Worm (Caenorhabditis elegans) whole organism, young adult: ENCODE measurements around the gene C26B9.5.

Experiments
- B0019.2 ChIP-seq: fragments of 200-800 bp; sonication (Bioruptor generic); conservative IDR thresholded peaks from 2 replicates; pipeline ENCODE4 v1.3.6; 2022; ENCODE audit warnings: missing genetic modification reagents, missing genetic modification characterization, missing compliant biosample characterization
- B0035.1 ChIP-seq: sonication (generic microtip); optimal IDR thresholded peaks from 2 replicates; lab custom pipeline; 2016; ENCODE audit warnings: missing genetic modification characterization, mild to moderate bottlenecking, missing compliant biosample characterization, missing genotype, missing genetic modification reagents
- C17E4.6 ChIP-seq: fragments of 200-800 bp; sonication (Bioruptor generic); IDR thresholded peaks from 2 replicates; pipeline ENCODE4 v1.3.6; 2022; ENCODE audit warnings: missing genetic modification reagents, missing genetic modification characterization, missing compliant biosample characterization
- D2030.7 ChIP-seq: fragments of 200-800 bp; sonication (Bioruptor generic); IDR thresholded peaks from 2 replicates; pipeline ENCODE4 v1.3.6; 2022; ENCODE audit warnings: missing genetic modification reagents, missing genetic modification characterization, missing compliant biosample characterization
- K11D2.4 ChIP-seq: fragments of 200-800 bp; sonication (Bioruptor generic); IDR thresholded peaks from 2 replicates; pipeline ENCODE4 v1.3.6; 2022; ENCODE audit warnings: missing genetic modification reagents, missing genetic modification characterization, missing compliant biosample characterization
- T07F8.4 ChIP-seq: sonication (generic microtip); optimal IDR thresholded peaks from 2 replicates; lab custom pipeline; 2016; ENCODE audit warnings: mild to moderate bottlenecking, missing genetic modification characterization, moderate library complexity, missing compliant biosample characterization
- Y56A3A.18 ChIP-seq: fragments of 200-800 bp; sonication (Bioruptor generic); IDR thresholded peaks from 2 replicates; pipeline ENCODE4 v1.3.6; 2022; ENCODE audit warnings: missing genetic modification reagents, missing genetic modification characterization, missing compliant biosample characterization
- ZK185.1 ChIP-seq: sonication (generic microtip); optimal IDR thresholded peaks from 2 replicates; lab custom pipeline; 2016; ENCODE audit warnings: mild to moderate bottlenecking, missing genetic modification characterization, missing compliant biosample characterization; ENCODE audit not compliant: poor library complexity, severe bottlenecking
- akir-1 ChIP-seq: fragments of 200-800 bp; sonication (Bioruptor generic); optimal IDR thresholded peaks from 2 replicates; lab custom pipeline; 2018; ENCODE audit warnings: mild to moderate bottlenecking, missing genetic modification characterization, moderate library complexity, missing compliant biosample characterization
- ama-1 ChIP-seq, 3 experiments: fragments of 150-350 bp in 1 of 3; sonication (generic microtip) in 2 of 3; optimal IDR thresholded peaks; 2 replicates each; lab custom pipeline; 2014 to 2018; ENCODE audit warnings: missing biosample characterization in 2 of 3, missing genetic modification characterization in 2 of 3, missing genetic modification reagents in 2 of 3
- aptf-3 ChIP-seq: fragments of 200-800 bp; sonication (Bioruptor generic); IDR thresholded peaks from 2 replicates; pipeline ENCODE4 v1.3.6; 2022; ENCODE audit warnings: missing genetic modification characterization, missing compliant biosample characterization
- attf-5 ChIP-seq: fragments of 200-800 bp; sonication (Bioruptor generic); optimal IDR thresholded peaks from 2 replicates; lab custom pipeline; 2018; ENCODE audit warnings: mild to moderate bottlenecking, missing genetic modification characterization, missing compliant biosample characterization
- ceh-100 ChIP-seq: fragments of 200-800 bp; sonication (Bioruptor generic); IDR thresholded peaks from 2 replicates; pipeline ENCODE4 v1.3.6; 2022; ENCODE audit warnings: missing genetic modification reagents, missing genetic modification characterization, missing compliant biosample characterization
- ceh-27 ChIP-seq: fragments of 200-800 bp; sonication (Bioruptor generic); optimal IDR thresholded peaks from 2 replicates; lab custom pipeline; 2018; ENCODE audit warnings: mild to moderate bottlenecking, missing genetic modification characterization, moderate library complexity, missing compliant biosample characterization
- ceh-79 ChIP-seq: sonication (generic microtip); optimal IDR thresholded peaks from 2 replicates; lab custom pipeline; 2017; ENCODE audit warnings: mild to moderate bottlenecking, missing genetic modification characterization, missing compliant biosample characterization
- ceh-91 ChIP-seq: fragments of 200-800 bp; sonication (Bioruptor generic); IDR thresholded peaks from 2 replicates; pipeline ENCODE4 v1.3.6; 2022; ENCODE audit warnings: missing genetic modification reagents, missing genetic modification characterization, missing compliant biosample characterization
- die-1 ChIP-seq: sonication (generic microtip); optimal IDR thresholded peaks from 2 replicates; lab custom pipeline; 2016; ENCODE audit warnings: missing genotype, mild to moderate bottlenecking, missing genetic modification characterization, missing compliant biosample characterization
- dox-1 ChIP-seq: fragments of 200-800 bp; sonication (Bioruptor generic); IDR thresholded peaks from 2 replicates; pipeline ENCODE4 v1.3.6; 2022; ENCODE audit warnings: missing genetic modification reagents, missing genetic modification characterization, missing compliant biosample characterization
- dpff-1 ChIP-seq: sonication (generic microtip); optimal IDR thresholded peaks from 2 replicates; lab custom pipeline; 2017; ENCODE audit warnings: mild to moderate bottlenecking, missing genetic modification characterization, missing compliant biosample characterization
- dpl-1 ChIP-seq: fragments of 150-350 bp; optimal IDR thresholded peaks from 2 replicates; lab custom pipeline; 2014; ENCODE audit warnings: missing biosample characterization, missing genetic modification reagents, missing genetic modification characterization
- ets-4 ChIP-seq: fragments of 200-800 bp; sonication (Bioruptor generic); optimal IDR thresholded peaks from 2 replicates; lab custom pipeline; 2018; ENCODE audit warnings: mild to moderate bottlenecking, missing genetic modification characterization, missing compliant biosample characterization
- fkh-3 ChIP-seq: sonication (generic microtip); optimal IDR thresholded peaks from 2 replicates; lab custom pipeline; 2016; ENCODE audit warnings: mild to moderate bottlenecking, missing genetic modification characterization, missing compliant biosample characterization
- gei-17 ChIP-seq: fragments of 200-800 bp; sonication (Bioruptor generic); optimal IDR thresholded peaks from 2 replicates; lab custom pipeline; 2018; ENCODE audit warnings: mild to moderate bottlenecking, missing genetic modification characterization, missing compliant biosample characterization
- him-1 ChIP-seq: sonication (generic microtip); optimal IDR thresholded peaks from 2 replicates; lab custom pipeline; 2016; ENCODE audit warnings: missing genotype, missing genetic modification reagents, missing genetic modification characterization, missing compliant biosample characterization
- hrde-1 ChIP-seq: sonication (generic microtip); optimal IDR thresholded peaks from 2 replicates; lab custom pipeline; 2016; ENCODE audit warnings: missing genetic modification characterization, mild to moderate bottlenecking, missing compliant biosample characterization, moderate library complexity, missing genotype, missing genetic modification reagents, borderline replicate concordance
- lag-1 ChIP-seq: fragments of 200-800 bp; sonication (Bioruptor generic); IDR thresholded peaks from 2 replicates; pipeline ENCODE4 v1.3.6; 2022; ENCODE audit warnings: missing genetic modification reagents, missing genetic modification characterization, missing compliant biosample characterization
- let-526 ChIP-seq: fragments of 200-800 bp; sonication (Bioruptor generic); IDR thresholded peaks from 2 replicates; pipeline ENCODE4 v1.3.6; 2022; ENCODE audit warnings: missing genetic modification reagents, missing genetic modification characterization, missing compliant biosample characterization
- lin-26 ChIP-seq: fragments of 200-800 bp; sonication (Bioruptor generic); IDR thresholded peaks from 2 replicates; pipeline ENCODE4 v1.3.6; 2022; ENCODE audit warnings: missing genetic modification reagents, missing genetic modification characterization, missing compliant biosample characterization
- madf-10 ChIP-seq: sonication (generic microtip); optimal IDR thresholded peaks from 2 replicates; lab custom pipeline; 2016; ENCODE audit warnings: mild to moderate bottlenecking, missing genetic modification characterization, missing compliant biosample characterization
- madf-6 ChIP-seq: fragments of 200-800 bp; sonication (Bioruptor generic); IDR thresholded peaks from 2 replicates; pipeline ENCODE4 v1.3.6; 2022; ENCODE audit warnings: missing genetic modification reagents, missing genetic modification characterization, missing compliant biosample characterization
- nhr-80 ChIP-seq: sonication (generic microtip); optimal IDR thresholded peaks from 2 replicates; lab custom pipeline; 2016; ENCODE audit warnings: missing genetic modification characterization, missing compliant biosample characterization
- repo-1 ChIP-seq: sonication (generic microtip); optimal IDR thresholded peaks from 2 replicates; lab custom pipeline; 2017; ENCODE audit warnings: mild to moderate bottlenecking, missing genetic modification characterization, missing compliant biosample characterization
- sptf-2 ChIP-seq: fragments of 200-800 bp; sonication (Bioruptor generic); optimal IDR thresholded peaks from 2 replicates; lab custom pipeline; 2018; ENCODE audit warnings: mild to moderate bottlenecking, missing genetic modification characterization, missing compliant biosample characterization
- tlf-1 ChIP-seq: fragments of 200-800 bp; sonication (Bioruptor generic); optimal IDR thresholded peaks from 2 replicates; lab custom pipeline; 2018; ENCODE audit warnings: mild to moderate bottlenecking, missing genetic modification characterization, missing compliant biosample characterization
- zfh-2 ChIP-seq: fragments of 200-800 bp; sonication (Bioruptor generic); conservative IDR thresholded peaks from 2 replicates; pipeline ENCODE4 v1.3.6; 2022; ENCODE audit warnings: missing genetic modification reagents, missing genetic modification characterization, missing compliant biosample characterization
- ztf-22 ChIP-seq: fragments of 200-800 bp; sonication (Bioruptor generic); optimal IDR thresholded peaks from 2 replicates; lab custom pipeline; 2018; ENCODE audit warnings: mild to moderate bottlenecking, missing genetic modification characterization, moderate library complexity, missing compliant biosample characterization
- ztf-6 ChIP-seq: fragments of 200-800 bp; sonication (Bioruptor generic); IDR thresholded peaks from 2 replicates; pipeline ENCODE4 v1.3.6; 2022; ENCODE audit warnings: missing genetic modification reagents, missing genetic modification characterization, missing compliant biosample characterization

Gene C26B9.5

ce11 chrX:5329236-5329635, at the start of gene C26B9.5:
Gene C26B9.5, plus strand, starts transcription at chrX:5329479.
- TF ChIP-seq ceh-27 (GFP tag; lab: Kevin White, UChicago), result no peak
- peak; percentile 68 for TF ChIP-seq nhr-80 (tag; lab: Kevin White, UChicago)

DNA sequence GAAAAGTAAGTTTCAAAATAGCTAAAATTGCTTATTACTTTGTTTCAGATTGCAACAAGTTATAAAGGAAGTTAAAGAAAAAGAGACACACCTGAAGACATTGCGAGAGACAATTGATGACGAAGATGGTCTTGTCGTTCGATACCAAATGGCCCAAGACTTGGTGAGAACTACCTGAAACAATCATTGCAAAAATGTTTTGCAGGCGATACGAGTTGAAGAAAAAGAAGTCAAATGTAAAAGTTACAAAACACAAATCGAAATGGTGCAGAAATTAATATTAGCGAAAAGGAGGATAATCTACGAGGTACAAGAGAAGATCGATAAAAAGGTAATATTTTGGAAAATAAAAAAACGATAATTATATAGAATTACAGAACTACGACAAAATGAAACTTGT, 49.6 kb upstream of the C26B9.5 start, which contains the start of gene rga-8:
TSS of gene rga-8 (minus strand) at position 101 of the 400 bp plus-strand sequence.
- TF ChIP-seq attf-5 (GFP tag; lab: Kevin White, UChicago) (no peak), dox-1 (GFP tag; lab: Robert Waterston, UW) (no peak), gei-17 (GFP tag; lab: Kevin White, UChicago) (no peak), ama-1 (optimal IDR thresholded peaks at IDR 0.05; lab: Kevin White, UChicago) (no peak), ama-1 (GFP tag; optimal IDR thresholded peaks at IDR 0.05; lab: Kevin White, UChicago) (no peak), Y56A3A.18 (GFP tag; lab: Robert Waterston, UW) (no peak), ceh-91 (no peak), ceh-79 (tag; lab: Kevin White, UChicago) (no peak), sptf-2 (GFP tag; lab: Kevin White, UChicago) (no peak), K11D2.4 (no peak), akir-1 (GFP tag; lab: Kevin White, UChicago) (no peak)

- TF ChIP-seq aptf-3, result no peak
- no peak for TF ChIP-seq ets-4 (GFP tag; lab: Kevin White, UChicago)
- TF ChIP-seq let-526 (GFP tag; lab: Robert Waterston, UW), result no peak
- TF ChIP-seq tlf-1 (GFP tag; lab: Kevin White, UChicago), result no peak
These were observed 45.7 kb upstream of the C26B9.5 start, which contains the start of gene vps-41 for ce11 chrX:5283531-5283930. Gene vps-41, plus strand, starts transcription at chrX:5283831.

ce11 chrX:5289106-5289505, 40.2 kb upstream of the C26B9.5 start:
- TF ChIP-seq lin-26 (no peak), ZK185.1 (no peak), B0035.1 (no peak), die-1 (tag; lab: Kevin White, UChicago) (no peak), D2030.7 (GFP tag; lab: Robert Waterston, UW) (no peak), ceh-100 (GFP tag; lab: Robert Waterston, UW) (no peak), dpff-1 (tag; lab: Kevin White, UChicago) (no peak), T07F8.4 (tag; lab: Kevin White, UChicago) (no peak), C17E4.6 (no peak), madf-10 (tag; lab: Kevin White, UChicago) (no peak), ceh-27 (GFP tag; lab: Kevin White, UChicago) (no peak)

DNA sequence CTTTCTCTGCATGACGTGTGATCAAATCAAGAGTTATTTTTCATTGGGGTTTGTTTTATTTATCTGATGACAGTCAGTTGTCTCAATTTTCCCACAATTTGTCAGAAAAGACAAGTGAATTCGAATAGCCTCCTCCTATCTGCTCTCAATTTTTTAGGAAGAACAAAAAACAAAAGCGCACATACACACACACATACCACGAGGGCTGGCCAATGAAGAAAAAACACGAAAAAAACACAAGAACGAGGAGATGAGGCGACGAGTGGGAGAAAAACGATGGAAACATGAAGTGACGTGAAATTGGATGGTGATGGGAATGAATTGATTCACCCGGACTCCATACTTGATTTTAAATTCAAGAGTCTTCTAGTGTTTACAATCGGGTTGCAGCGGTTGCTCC, 35.4 kb upstream of the C26B9.5 start:
- no peak for TF ChIP-seq B0019.2 (GFP tag; lab: Robert Waterston, UW)
- no peak for TF ChIP-seq madf-6
- TF ChIP-seq tlf-1 (GFP tag; lab: Kevin White, UChicago), result no peak
- TF ChIP-seq repo-1 (tag; lab: Kevin White, UChicago), result no peak
- TF ChIP-seq C17E4.6, result no peak
- no peak for TF ChIP-seq akir-1 (GFP tag; lab: Kevin White, UChicago)
- TF ChIP-seq ceh-100 (GFP tag; lab: Robert Waterston, UW), result no peak
- no peak for TF ChIP-seq hrde-1
- TF ChIP-seq ztf-6 (GFP tag; lab: Robert Waterston, UW), result no peak
- TF ChIP-seq ztf-22 (GFP tag; lab: Kevin White, UChicago), result no peak
- no peak for TF ChIP-seq lag-1 (GFP tag; lab: Robert Waterston, UW)
- TF ChIP-seq fkh-3, result no peak
- TF ChIP-seq ZK185.1, result no peak
- no peak for TF ChIP-seq dpl-1 (GFP tag; lab: Kevin White, UChicago)
- no peak for TF ChIP-seq him-1 (tag; lab: Kevin White, UChicago)
- no peak for TF ChIP-seq ceh-91
- TF ChIP-seq zfh-2, result no peak
- TF ChIP-seq, all 124 proteins: peak for 0
